Worm (Caenorhabditis elegans): ENCODE results near the gene eif-1.A.

DNA sequence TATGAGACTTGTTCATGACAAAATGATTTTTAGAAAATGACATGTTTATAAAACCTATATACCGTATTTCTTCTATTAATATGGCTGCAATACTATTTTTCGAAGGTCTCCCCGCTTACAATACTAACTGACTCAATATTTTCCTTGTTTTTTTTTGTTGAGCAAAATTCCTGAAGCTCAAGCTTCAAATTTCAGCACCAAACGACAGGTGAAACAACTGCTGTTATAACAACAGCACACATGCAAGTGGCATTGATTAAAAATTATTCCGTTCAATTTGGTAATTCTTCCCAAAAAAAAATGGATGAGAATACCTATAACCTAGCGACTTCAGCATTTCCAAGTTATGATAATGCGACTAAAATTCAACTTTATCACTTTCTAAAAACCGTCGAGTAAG is 3.5 kb downstream of the eif-1.A start, which contains the start of gene srw-94:
- TF ChIP-seq dao-5 (tag; optimal IDR thresholded peaks at IDR 0.05) (no peak), him-1 (tag; optimal IDR thresholded peaks at IDR 0.05) (no peak)
